Worm (Caenorhabditis elegans) whole organism, L4 larva: Measurements from ENCODE around the gene rpc-1.

Source experiments
- F26F4.8 ChIP-seq: fragments of 200-800 bp; sonication (Bioruptor generic); conservative IDR thresholded peaks from 2 replicates; pipeline ENCODE4 v1.3.6; 2022; ENCODE audit warnings: missing genetic modification characterization, missing compliant biosample characterization
- F37D6.2 ChIP-seq: sonication (generic microtip); optimal IDR thresholded peaks from 2 replicates; lab custom pipeline; 2016; ENCODE audit warnings: mild to moderate bottlenecking, missing genetic modification characterization, missing compliant biosample characterization
- F49E8.2 ChIP-seq: sonication (generic microtip); optimal IDR thresholded peaks from 2 replicates; lab custom pipeline; 2016; ENCODE audit warnings: missing compliant biosample characterization, mild to moderate bottlenecking, missing genetic modification characterization, borderline replicate concordance
- R02D3.7 ChIP-seq: fragments of 150-350 bp; sonication (generic microtip); optimal IDR thresholded peaks from 3 replicates; lab custom pipeline; 2014; ENCODE audit warnings: missing biosample characterization, missing genetic modification characterization
- Y105C5A.15 ChIP-seq: fragments of 200-800 bp; sonication (Bioruptor generic); IDR thresholded peaks from 2 replicates; pipeline ENCODE4 v1.3.6; 2022; ENCODE audit warnings: missing genetic modification characterization, missing compliant biosample characterization
- ama-1 ChIP-seq: fragments of 150-350 bp; optimal IDR thresholded peaks from 2 replicates; lab custom pipeline; 2014; ENCODE audit warnings: inconsistent platforms, mixed read lengths
- ceh-20 ChIP-seq: fragments of 200-800 bp; sonication (Bioruptor generic); IDR thresholded peaks from 2 replicates; pipeline ENCODE4 v1.3.6; 2022; ENCODE audit warnings: missing genetic modification reagents, missing genetic modification characterization, missing compliant biosample characterization
- ceh-28 ChIP-seq: fragments of 150-350 bp; optimal IDR thresholded peaks from 2 replicates; lab custom pipeline; 2014; ENCODE audit warnings: missing biosample characterization, missing genetic modification reagents, missing genetic modification characterization
- ceh-32 ChIP-seq: sonication (generic microtip); optimal IDR thresholded peaks from 2 replicates; lab custom pipeline; 2016; ENCODE audit warnings: mild to moderate bottlenecking, missing genetic modification characterization, missing compliant biosample characterization; ENCODE audit not compliant: poor library complexity
- ceh-82 ChIP-seq: sonication (generic microtip); optimal IDR thresholded peaks from 2 replicates; lab custom pipeline; 2017; ENCODE audit warnings: missing biosample characterization, missing genetic modification characterization
- cey-2 ChIP-seq: sonication (generic microtip); optimal IDR thresholded peaks from 3 replicates; lab custom pipeline; 2017; ENCODE audit warnings: missing genetic modification characterization, mild to moderate bottlenecking, missing compliant biosample characterization, antibody characterized with exemption, borderline replicate concordance; ENCODE audit not compliant: insufficient read depth
- daf-16 ChIP-seq, 3 experiments: sonication (generic microtip); optimal IDR thresholded peaks; 2 replicates each; lab custom pipeline; 2016 to 2017; ENCODE audit warnings: missing genetic modification characterization in 3 of 3, missing genetic modification reagents in 3 of 3, mild to moderate bottlenecking in 2 of 3, missing compliant biosample characterization in 2 of 3, missing biosample characterization in 1 of 3, moderate library complexity in 1 of 3
- dmd-6 ChIP-seq: fragments of 200-800 bp; sonication (Bioruptor generic); IDR thresholded peaks from 2 replicates; pipeline ENCODE4 v1.3.6; 2022; ENCODE audit warnings: missing genetic modification reagents, missing genetic modification characterization, missing compliant biosample characterization
- dmd-8 ChIP-seq: fragments of 200-800 bp; sonication (Bioruptor generic); IDR thresholded peaks from 2 replicates; pipeline ENCODE4 v1.3.6; 2022; ENCODE audit warnings: missing genetic modification characterization, missing compliant biosample characterization
- dmd-9 ChIP-seq: fragments of 200-800 bp; sonication (Bioruptor generic); IDR thresholded peaks from 2 replicates; pipeline ENCODE4 v1.3.6; 2022; ENCODE audit warnings: missing genetic modification reagents, missing genetic modification characterization, missing compliant biosample characterization
- dpl-1 ChIP-seq: fragments of 150-350 bp; optimal IDR thresholded peaks from 2 replicates; lab custom pipeline; 2014; ENCODE audit warnings: missing biosample characterization, missing genetic modification reagents, missing genetic modification characterization
- egl-27 ChIP-seq: sonication (generic microtip); optimal IDR thresholded peaks from 3 replicates; lab custom pipeline; 2017; ENCODE audit warnings: missing biosample characterization, missing genetic modification reagents, missing genetic modification characterization
- fos-1 ChIP-seq: fragments of 150-350 bp; optimal IDR thresholded peaks from 2 replicates; lab custom pipeline; 2014; ENCODE audit warnings: missing biosample characterization, missing genetic modification characterization
- hmg-1.1 ChIP-seq: fragments of 200-800 bp; sonication (Bioruptor generic); IDR thresholded peaks from 2 replicates; pipeline ENCODE4 v1.3.6; 2022; ENCODE audit warnings: missing genetic modification reagents, missing genetic modification characterization, missing compliant biosample characterization
- lim-7 ChIP-seq: fragments of 200-800 bp; sonication (Bioruptor generic); IDR thresholded peaks from 2 replicates; pipeline ENCODE4 v1.3.6; 2022; ENCODE audit warnings: missing genetic modification characterization, missing compliant biosample characterization
- lin-15B ChIP-seq: fragments of 150-350 bp; sonication (generic microtip); optimal IDR thresholded peaks from 3 replicates; lab custom pipeline; 2014; ENCODE audit warnings: missing biosample characterization, missing genetic modification characterization
- lin-38 ChIP-seq: fragments of 200-800 bp; sonication (Bioruptor generic); IDR thresholded peaks from 2 replicates; pipeline ENCODE4 v1.3.6; 2022; ENCODE audit warnings: missing genetic modification reagents, missing genetic modification characterization, missing compliant biosample characterization
- lir-3 ChIP-seq: sonication (generic microtip); optimal IDR thresholded peaks from 2 replicates; lab custom pipeline; 2016; ENCODE audit warnings: mild to moderate bottlenecking, missing genetic modification characterization, missing compliant biosample characterization
- mdl-1 ChIP-seq, 2 experiments: fragments of 150-350 bp in 1 of 2; sonication (generic microtip) in 1 of 2; optimal IDR thresholded peaks; 2 replicates each; lab custom pipeline; 2014 to 2017; ENCODE audit warnings: missing biosample characterization in 2 of 2, missing genetic modification characterization in 2 of 2
- mep-1 ChIP-seq: fragments of 150-350 bp; sonication (generic microtip); optimal IDR thresholded peaks from 3 replicates; lab custom pipeline; 2014; ENCODE audit warnings: missing biosample characterization, missing genetic modification characterization
- mxl-3 ChIP-seq: fragments of 200-800 bp; sonication (Bioruptor generic); optimal IDR thresholded peaks from 2 replicates; lab custom pipeline; 2018; ENCODE audit warnings: mild to moderate bottlenecking, missing genetic modification characterization, missing compliant biosample characterization
- nhr-111 ChIP-seq: fragments of 200-800 bp; sonication (Bioruptor generic); optimal IDR thresholded peaks from 2 replicates; lab custom pipeline; 2018; ENCODE audit warnings: mild to moderate bottlenecking, missing genetic modification characterization, missing compliant biosample characterization
- nhr-25 ChIP-seq: sonication (generic microtip); optimal IDR thresholded peaks from 2 replicates; lab custom pipeline; 2017; ENCODE audit warnings: missing genetic modification characterization, mild to moderate bottlenecking, missing compliant biosample characterization, antibody characterized with exemption, moderate library complexity, borderline replicate concordance; ENCODE audit not compliant: insufficient read depth
- nhr-28 ChIP-seq: fragments of 150-350 bp; optimal IDR thresholded peaks from 2 replicates; lab custom pipeline; 2014; ENCODE audit warnings: missing biosample characterization, missing genetic modification characterization
- nhr-42 ChIP-seq: fragments of 200-800 bp; sonication (Bioruptor generic); IDR thresholded peaks from 2 replicates; pipeline ENCODE4 v1.3.6; 2022; ENCODE audit warnings: missing genetic modification characterization, missing compliant biosample characterization
- nhr-48 ChIP-seq: sonication (generic microtip); optimal IDR thresholded peaks from 2 replicates; lab custom pipeline; 2016; ENCODE audit warnings: mild to moderate bottlenecking, missing genetic modification characterization, missing compliant biosample characterization
- saeg-2 ChIP-seq: fragments of 200-800 bp; sonication (Bioruptor generic); IDR thresholded peaks from 2 replicates; pipeline ENCODE4 v1.3.6; 2022; ENCODE audit warnings: missing genetic modification reagents, missing genetic modification characterization, missing compliant biosample characterization
- skn-1 ChIP-seq: fragments of 150-350 bp; optimal IDR thresholded peaks from 2 replicates; lab custom pipeline; 2014; ENCODE audit warnings: missing biosample characterization, missing genetic modification characterization
- snpc-1.2 ChIP-seq: fragments of 200-800 bp; sonication (Bioruptor generic); IDR thresholded peaks from 2 replicates; pipeline ENCODE4 v1.3.6; 2022; ENCODE audit warnings: missing genetic modification reagents, missing genetic modification characterization, missing compliant biosample characterization
- unc-130 ChIP-seq: sonication (generic microtip); optimal IDR thresholded peaks from 2 replicates; lab custom pipeline; 2016; ENCODE audit warnings: missing genetic modification reagents, missing genetic modification characterization, missing compliant biosample characterization
- unc-39 ChIP-seq: sonication (generic microtip); optimal IDR thresholded peaks from 2 replicates; lab custom pipeline; 2017; ENCODE audit warnings: missing biosample characterization, missing genetic modification characterization
- unc-62 ChIP-seq, 3 experiments: fragments of 150-350 bp in 1 of 3; sonication (generic microtip); optimal IDR thresholded peaks in 2 of 3; peaks in 1 of 3; 1 replicate in 1 of 3; 2 replicates in 2 of 3; lab custom pipeline; 2014 to 2017; ENCODE audit warnings: missing biosample characterization in 3 of 3, missing genetic modification characterization in 3 of 3, missing genetic modification reagents in 3 of 3, missing genotype in 1 of 3
- zag-1 ChIP-seq: fragments of 150-350 bp; optimal IDR thresholded peaks from 2 replicates; lab custom pipeline; 2014; ENCODE audit warnings: missing biosample characterization, missing genetic modification characterization
- zfp-2 ChIP-seq: sonication (generic microtip); optimal IDR thresholded peaks from 2 replicates; lab custom pipeline; 2016; ENCODE audit warnings: mild to moderate bottlenecking, missing genetic modification characterization, missing compliant biosample characterization
- ztf-11 ChIP-seq: fragments of 150-350 bp; optimal IDR thresholded peaks from 2 replicates; lab custom pipeline; 2014; ENCODE audit warnings: missing biosample characterization, missing genetic modification characterization
- ztf-7 ChIP-seq: fragments of 150-350 bp; optimal IDR thresholded peaks from 2 replicates; lab custom pipeline; 2014; ENCODE audit warnings: missing biosample characterization, missing genetic modification characterization

The rpc-1 gene

ce11 chrIV:7167983-7168760, 2.6 kb upstream of the rpc-1 start, which contains the start of gene skr-16 (continued):
- TF ChIP-seq fos-1 (tag; lab: Kevin White, UChicago), result no peak
- TF ChIP-seq cey-2 (tag; lab: Kevin White, UChicago), result no peak
- TF ChIP-seq ztf-7 (tag; lab: Kevin White, UChicago), result no peak
- TF ChIP-seq ztf-11 (tag; lab: Kevin White, UChicago), result no peak
- TF ChIP-seq zfp-2, result no peak
- TF ChIP-seq nhr-25 (tag; lab: Kevin White, UChicago), result no peak
- TF ChIP-seq dmd-6 (GFP tag; lab: Robert Waterston, UW), result no peak
- TF ChIP-seq ceh-20 (GFP tag; lab: Robert Waterston, UW), result no peak
- no peak for TF ChIP-seq R02D3.7
- no peak for TF ChIP-seq lir-3 (tag; lab: Kevin White, UChicago)
- TF ChIP-seq nhr-48 (tag; lab: Kevin White, UChicago), result no peak
- no peak for TF ChIP-seq lin-38 (GFP tag; lab: Robert Waterston, UW)
- TF ChIP-seq unc-130 (GFP tag; lab: Kevin White, UChicago), result no peak
- no peak for TF ChIP-seq nhr-111 (GFP tag; lab: Kevin White, UChicago)
- TF ChIP-seq mep-1 (tag; lab: Kevin White, UChicago), result no peak
- TF ChIP-seq ama-1 (lab: Kevin White, UChicago), result no peak
- TF ChIP-seq dmd-9 (GFP tag; lab: Robert Waterston, UW), result no peak
- no peak for TF ChIP-seq ceh-82 (tag; lab: Kevin White, UChicago)
- no peak for TF ChIP-seq lim-7 (GFP tag; lab: Robert Waterston, UW)
- no peak for TF ChIP-seq egl-27
- no peak for TF ChIP-seq nhr-42 (GFP tag; lab: Robert Waterston, UW)
- TF ChIP-seq F49E8.2 (tag; lab: Kevin White, UChicago), result no peak
- no peak for TF ChIP-seq ceh-32 (tag; lab: Kevin White, UChicago)
- no peak for TF ChIP-seq hmg-1.1 (GFP tag; lab: Robert Waterston, UW)
- peak; percentile 48 for TF ChIP-seq dpl-1 (GFP tag; lab: Kevin White, UChicago)
- no peak for TF ChIP-seq zag-1 (tag; lab: Kevin White, UChicago)
- no peak for TF ChIP-seq skn-1 (tag; lab: Kevin White, UChicago)
- no peak for TF ChIP-seq F37D6.2 (tag; lab: Kevin White, UChicago)
- TF ChIP-seq daf-16 (GFP tag; optimal IDR thresholded peaks at IDR 0.05; lab: Kevin White, UChicago), result no peak
- TF ChIP-seq daf-16 (tag; optimal IDR thresholded peaks at IDR 0.05; lab: Kevin White, UChicago), result peak; percentile 33
- no peak for TF ChIP-seq snpc-1.2 (GFP tag; lab: Robert Waterston, UW)
- peak in 1 of 2 experiments; percentile 54 for TF ChIP-seq mdl-1 (tag; optimal IDR thresholded peaks at IDR 0.05; lab: Kevin White, UChicago)
- TF ChIP-seq unc-39 (tag; lab: Kevin White, UChicago), result no peak
- TF ChIP-seq unc-62 (GFP tag; optimal IDR thresholded peaks at IDR 0.05 in 1 of 2; lab: Kevin White, UChicago), result peak in 1 of 2 experiments; percentile 23
- no peak for TF ChIP-seq unc-62 (tag; optimal IDR thresholded peaks at IDR 0.05; lab: Kevin White, UChicago)
- TF ChIP-seq lin-15B (tag; lab: Kevin White, UChicago), result no peak
- TF ChIP-seq nhr-28, result no peak
- TF ChIP-seq mxl-3, result no peak
- TF ChIP-seq ceh-28 (tag; lab: Kevin White, UChicago), result no peak
- TF ChIP-seq Y105C5A.15, result no peak
- no peak for TF ChIP-seq dmd-8 (GFP tag; lab: Robert Waterston, UW)
- no peak for TF ChIP-seq F26F4.8 (GFP tag; lab: Robert Waterston, UW)
- TF ChIP-seq saeg-2, result no peak
